Fruit fly (Drosophila melanogaster) whole organism: ENCODE results near the gene CG9970.

Experiments used
- CG8478 ChIP-seq: fragments of >200 bp; optimal IDR thresholded peaks from 2 replicates; lab custom pipeline; 2018; ENCODE audit warnings: inconsistent platforms
- EcR ChIP-seq, 2 experiments: fragments of >200 bp; optimal IDR thresholded peaks; 2 replicates each; lab custom pipeline; 2017; ENCODE audit warnings: missing biosample characterization in 2 of 2, missing genetic modification characterization in 2 of 2, missing genetic modification reagents in 2 of 2

DNA sequence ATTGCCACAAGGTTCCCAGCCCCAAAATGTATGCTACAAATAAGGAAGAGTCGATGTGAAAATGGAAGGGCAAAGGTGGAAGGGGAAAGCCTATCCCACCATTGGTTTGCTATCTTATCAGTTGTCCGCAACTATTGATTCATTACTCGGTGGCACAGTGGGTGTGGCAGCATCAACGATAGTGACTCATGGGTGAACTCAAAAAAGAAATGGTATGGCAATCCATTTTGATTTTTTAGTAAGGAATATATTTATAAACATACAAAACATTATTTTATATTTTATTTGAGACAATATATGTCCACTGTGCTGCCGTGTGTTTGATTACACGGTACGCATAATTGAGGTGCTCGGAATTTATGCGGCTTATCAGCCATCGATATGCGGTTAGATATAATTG, 6.6 kb upstream of the CG9970 start:
- TF ChIP-seq EcR (GFP tag; optimal IDR thresholded peaks at IDR 0.05; lab: Kevin White, UChicago) (no peak), CG8478 (lab: Kevin White, UChicago) (no peak)
